Worm (Caenorhabditis elegans) whole organism, young adult: ENCODE results near the gene K09B11.5.

Experiments used
- B0261.1 ChIP-seq: sonication (generic microtip); optimal IDR thresholded peaks from 2 replicates; lab custom pipeline; 2016; ENCODE audit warnings: mild to moderate bottlenecking, missing genetic modification characterization, moderate library complexity, missing compliant biosample characterization
- B0336.3 ChIP-seq: fragments of 200-800 bp; sonication (Bioruptor generic); IDR thresholded peaks from 2 replicates; pipeline ENCODE4 v1.3.6; 2022; ENCODE audit warnings: missing genetic modification characterization, missing compliant biosample characterization
- D2030.7 ChIP-seq: fragments of 200-800 bp; sonication (Bioruptor generic); IDR thresholded peaks from 2 replicates; pipeline ENCODE4 v1.3.6; 2022; ENCODE audit warnings: missing genetic modification reagents, missing genetic modification characterization, missing compliant biosample characterization
- F37B4.10 ChIP-seq: fragments of 200-800 bp; sonication (Bioruptor generic); IDR thresholded peaks from 2 replicates; pipeline ENCODE4 v1.3.6; 2022; ENCODE audit warnings: missing genetic modification characterization, missing compliant biosample characterization
- F52B5.7 ChIP-seq: sonication (generic microtip); optimal IDR thresholded peaks from 2 replicates; lab custom pipeline; 2016; ENCODE audit warnings: mild to moderate bottlenecking, missing genetic modification characterization, missing compliant biosample characterization
- F57A8.1 ChIP-seq: fragments of 200-800 bp; sonication (Bioruptor generic); optimal IDR thresholded peaks from 2 replicates; lab custom pipeline; 2018; ENCODE audit warnings: mild to moderate bottlenecking, missing genetic modification characterization, moderate library complexity, missing compliant biosample characterization
- T07F8.4 ChIP-seq: sonication (generic microtip); optimal IDR thresholded peaks from 2 replicates; lab custom pipeline; 2016; ENCODE audit warnings: mild to moderate bottlenecking, missing genetic modification characterization, moderate library complexity, missing compliant biosample characterization
- T26A5.8 ChIP-seq: sonication (generic microtip); optimal IDR thresholded peaks from 2 replicates; lab custom pipeline; 2016; ENCODE audit warnings: missing genetic modification characterization, missing compliant biosample characterization
- Y67H2A.10 ChIP-seq: fragments of 200-800 bp; sonication (Bioruptor generic); conservative IDR thresholded peaks from 2 replicates; pipeline ENCODE4 v1.3.6; 2022; ENCODE audit warnings: missing genetic modification reagents, missing genetic modification characterization, missing compliant biosample characterization
- Y95B8A.8 ChIP-seq: fragments of 200-800 bp; sonication (Bioruptor generic); IDR thresholded peaks from 2 replicates; pipeline ENCODE4 v1.3.6; 2022; ENCODE audit warnings: missing genetic modification reagents, missing genetic modification characterization, missing compliant biosample characterization
- attf-5 ChIP-seq: fragments of 200-800 bp; sonication (Bioruptor generic); optimal IDR thresholded peaks from 2 replicates; lab custom pipeline; 2018; ENCODE audit warnings: mild to moderate bottlenecking, missing genetic modification characterization, missing compliant biosample characterization
- attf-6 ChIP-seq: fragments of 200-800 bp; sonication (Bioruptor generic); IDR thresholded peaks from 2 replicates; pipeline ENCODE4 v1.3.6; 2022; ENCODE audit warnings: missing genetic modification reagents, missing genetic modification characterization, missing compliant biosample characterization
- bed-1 ChIP-seq: fragments of 200-800 bp; sonication (Bioruptor generic); IDR thresholded peaks from 2 replicates; pipeline ENCODE4 v1.3.6; 2022; ENCODE audit warnings: missing genetic modification reagents, missing genetic modification characterization, missing compliant biosample characterization
- cebp-2 ChIP-seq: fragments of 200-800 bp; sonication (Bioruptor generic); IDR thresholded peaks from 2 replicates; pipeline ENCODE4 v1.3.6; 2022; ENCODE audit warnings: missing genetic modification characterization, missing compliant biosample characterization
- ceh-40 ChIP-seq: fragments of 200-800 bp; sonication (Bioruptor generic); IDR thresholded peaks from 2 replicates; pipeline ENCODE4 v1.3.6; 2022; ENCODE audit warnings: missing genetic modification characterization, missing compliant biosample characterization
- chd-7 ChIP-seq: sonication (generic microtip); optimal IDR thresholded peaks from 2 replicates; lab custom pipeline; 2016; ENCODE audit warnings: mild to moderate bottlenecking, missing genetic modification characterization, moderate library complexity, missing compliant biosample characterization
- dox-1 ChIP-seq: fragments of 200-800 bp; sonication (Bioruptor generic); IDR thresholded peaks from 2 replicates; pipeline ENCODE4 v1.3.6; 2022; ENCODE audit warnings: missing genetic modification reagents, missing genetic modification characterization, missing compliant biosample characterization
- dpl-1 ChIP-seq: fragments of 150-350 bp; optimal IDR thresholded peaks from 2 replicates; lab custom pipeline; 2014; ENCODE audit warnings: missing biosample characterization, missing genetic modification reagents, missing genetic modification characterization
- egrh-3 ChIP-seq: fragments of 200-800 bp; sonication (Bioruptor generic); IDR thresholded peaks from 2 replicates; pipeline ENCODE4 v1.3.6; 2022; ENCODE audit warnings: missing genetic modification reagents, missing genetic modification characterization, missing compliant biosample characterization
- ets-4 ChIP-seq: fragments of 200-800 bp; sonication (Bioruptor generic); optimal IDR thresholded peaks from 2 replicates; lab custom pipeline; 2018; ENCODE audit warnings: mild to moderate bottlenecking, missing genetic modification characterization, missing compliant biosample characterization
- hlh-26 ChIP-seq: fragments of 200-800 bp; sonication (Bioruptor generic); conservative IDR thresholded peaks from 2 replicates; pipeline ENCODE4 v1.3.6; 2022; ENCODE audit warnings: missing genetic modification reagents, missing genetic modification characterization, missing compliant biosample characterization
- lag-1 ChIP-seq: fragments of 200-800 bp; sonication (Bioruptor generic); IDR thresholded peaks from 2 replicates; pipeline ENCODE4 v1.3.6; 2022; ENCODE audit warnings: missing genetic modification reagents, missing genetic modification characterization, missing compliant biosample characterization
- madf-6 ChIP-seq: fragments of 200-800 bp; sonication (Bioruptor generic); IDR thresholded peaks from 2 replicates; pipeline ENCODE4 v1.3.6; 2022; ENCODE audit warnings: missing genetic modification reagents, missing genetic modification characterization, missing compliant biosample characterization
- madf-8 ChIP-seq: fragments of 200-800 bp; sonication (Bioruptor generic); conservative IDR thresholded peaks from 2 replicates; pipeline ENCODE4 v1.3.6; 2022; ENCODE audit warnings: missing genetic modification reagents, missing genetic modification characterization, missing compliant biosample characterization
- mcd-1 ChIP-seq: fragments of 200-800 bp; sonication (Bioruptor generic); IDR thresholded peaks from 2 replicates; pipeline ENCODE4 v1.3.6; 2022; ENCODE audit warnings: missing genetic modification reagents, missing genetic modification characterization, missing compliant biosample characterization
- rcor-1 ChIP-seq: fragments of 200-800 bp; sonication (Bioruptor generic); IDR thresholded peaks from 2 replicates; pipeline ENCODE4 v1.3.6; 2022; ENCODE audit warnings: missing genetic modification reagents, missing genetic modification characterization, missing compliant biosample characterization
- tbp1 ChIP-seq: fragments of 200-800 bp; sonication (Bioruptor generic); optimal IDR thresholded peaks from 2 replicates; lab custom pipeline; 2018; ENCODE audit warnings: mild to moderate bottlenecking, missing genetic modification characterization, missing compliant biosample characterization
- tbx-9 ChIP-seq: sonication (generic microtip); optimal IDR thresholded peaks from 2 replicates; lab custom pipeline; 2016; ENCODE audit warnings: borderline replicate concordance, missing genetic modification characterization, inconsistent platforms, missing compliant biosample characterization
- zfh-2 ChIP-seq: fragments of 200-800 bp; sonication (Bioruptor generic); conservative IDR thresholded peaks from 2 replicates; pipeline ENCODE4 v1.3.6; 2022; ENCODE audit warnings: missing genetic modification reagents, missing genetic modification characterization, missing compliant biosample characterization
- zim-3 ChIP-seq: sonication (generic microtip); optimal IDR thresholded peaks from 2 replicates; lab custom pipeline; 2017; ENCODE audit warnings: mild to moderate bottlenecking, missing genetic modification characterization, moderate library complexity, missing compliant biosample characterization
- ztf-25 ChIP-seq: fragments of 200-800 bp; sonication (Bioruptor generic); IDR thresholded peaks from 2 replicates; pipeline ENCODE4 v1.3.6; 2022; ENCODE audit warnings: missing genetic modification reagents, missing genetic modification characterization, missing compliant biosample characterization

K09B11.5 gene

ce11 chrIV:13458237-13458636 lies 24.4 kb upstream of the K09B11.5 start:
- no peak for TF ChIP-seq zim-3 (tag; lab: Kevin White, UChicago)
- peak; percentile 69 for TF ChIP-seq zfh-2
- TF ChIP-seq madf-8 (GFP tag; lab: Robert Waterston, UW) = no peak
- TF ChIP-seq ets-4 = no peak

- TF ChIP-seq D2030.7 (0 out of 2 replicates have a peak, but pooled peaks have one; percentile 30), T26A5.8 (tag; lab: Kevin White, UChicago) (no peak), attf-5 (GFP tag; lab: Kevin White, UChicago) (no peak), F37B4.10 (GFP tag; lab: Robert Waterston, UW) (no peak), cebp-2 (GFP tag; lab: Robert Waterston, UW) (0 out of 2 replicates have a peak, but pooled peaks have one; percentile 69), tbx-9 (no peak), ceh-40 (GFP tag; lab: Robert Waterston, UW) (0 out of 2 replicates have a peak, but pooled peaks have one; percentile 44), lag-1 (GFP tag; lab: Robert Waterston, UW) (no peak), madf-6 (GFP tag; lab: Robert Waterston, UW) (peak; percentile 51; the same call in 1 of the 2 replicates), F52B5.7 (tag; lab: Kevin White, UChicago) (no peak), attf-6 (GFP tag; lab: Robert Waterston, UW) (peak; percentile 33; the same call in 1 of the 2 replicates), Y67H2A.10 (GFP tag; lab: Robert Waterston, UW) (no peak), dox-1 (GFP tag; lab: Robert Waterston, UW) (no peak), B0261.1 (tag; lab: Kevin White, UChicago) (no peak)
Measured at ce11 chrIV:13456893-13457292, 23.1 kb upstream of the K09B11.5 start.

- TF ChIP-seq ztf-25 (GFP tag; lab: Robert Waterston, UW) (0 out of 2 replicates have a peak, but pooled peaks have one; percentile 44), cebp-2 (GFP tag; lab: Robert Waterston, UW) (peak; percentile 91), Y95B8A.8 (GFP tag; lab: Robert Waterston, UW) (0 out of 2 replicates have a peak, but pooled peaks have one; percentile 12)
Measured at ce11 chrIV:13456138-13456537, 22.3 kb upstream of the K09B11.5 start.

- TF ChIP-seq egrh-3 (GFP tag; lab: Robert Waterston, UW) = peak; percentile 25; the same call in 1 of the 2 replicates
- TF ChIP-seq dox-1 (GFP tag; lab: Robert Waterston, UW) = peak; percentile 42; the same call in 1 of the 2 replicates
Measured at ce11 chrIV:13455200-13455599, 21.4 kb upstream of the K09B11.5 start, which contains the start of gene Y38H8A.7. TSS of gene Y38H8A.7 (plus strand) at chrIV:13455500.

- no peak for TF ChIP-seq bed-1
- TF ChIP-seq tbp1 = no peak
- TF ChIP-seq T07F8.4 (tag; lab: Kevin White, UChicago) = no peak
- TF ChIP-seq B0336.3 (GFP tag; lab: Robert Waterston, UW) = no peak
- TF ChIP-seq rcor-1 (GFP tag; lab: Robert Waterston, UW) = no peak
- no peak for TF ChIP-seq F57A8.1 (GFP tag; lab: Kevin White, UChicago)
- TF ChIP-seq dpl-1 = no peak
- TF ChIP-seq mcd-1 (GFP tag; lab: Robert Waterston, UW) = no peak
- TF ChIP-seq chd-7 (tag; lab: Kevin White, UChicago) = no peak
- no peak for TF ChIP-seq hlh-26 (GFP tag; lab: Robert Waterston, UW)
Measured at ce11 chrIV:13454698-13455097, 20.9 kb upstream of the K09B11.5 start, which contains the start of gene uso-1. TSS of gene uso-1 (minus strand) at chrIV:13454798.
